Fruit fly (Drosophila melanogaster): ENCODE data around the gene CG7402.

dm6 chr3L:17905761-17906160, 18.3 kb downstream of the CG7402 start:
- TF ChIP-seq CG6854 (GFP tag; optimal IDR thresholded peaks at IDR 0.05) (no peak), Blimp-1 (GFP tag; optimal IDR thresholded peaks at IDR 0.05) (no peak), OdsH (GFP tag; optimal IDR thresholded peaks at IDR 0.05) (no peak), CG3032 (tag; optimal IDR thresholded peaks at IDR 0.05) (no peak), CG11902 (GFP tag; optimal IDR thresholded peaks at IDR 0.05) (no peak), lz (GFP tag; optimal IDR thresholded peaks at IDR 0.05) (no peak), net (GFP tag; optimal IDR thresholded peaks at IDR 0.05) (peak; percentile 5), dac (GFP tag; optimal IDR thresholded peaks at IDR 0.05) (no peak), Eip78C (GFP tag) (no peak), Hr4 (GFP tag; optimal IDR thresholded peaks at IDR 0.05) (no peak), Hr38 (GFP tag; optimal IDR thresholded peaks at IDR 0.05) (no peak), CG34406 (GFP tag; optimal IDR thresholded peaks at IDR 0.05) (no peak)
